Worm (Caenorhabditis elegans) whole organism, early embryonic: ENCODE results near the gene str-82.

Experiments used
- F13C5.2 ChIP-seq: sonication (generic microtip); optimal IDR thresholded peaks from 2 replicates; lab custom pipeline; 2017; ENCODE audit warnings: mild to moderate bottlenecking, missing genetic modification characterization, inconsistent platforms, missing compliant biosample characterization
- hmbx-1 ChIP-seq: sonication (generic microtip); optimal IDR thresholded peaks from 2 replicates; lab custom pipeline; 2016; ENCODE audit warnings: mild to moderate bottlenecking, missing genetic modification characterization, missing compliant biosample characterization
- sea-1 ChIP-seq: fragments of 200-800 bp; sonication (Bioruptor generic); conservative IDR thresholded peaks from 2 replicates; pipeline ENCODE4 v1.3.6; 2022; ENCODE audit warnings: missing genetic modification characterization, missing compliant biosample characterization

ce11 chrV:3974361-3974760 lies at the start of gene str-82:
- TF ChIP-seq hmbx-1 (no peak), F13C5.2 (no peak), sea-1 (GFP tag; lab: Robert Waterston, UW) (no peak)
